Worm (Caenorhabditis elegans): ENCODE data around the gene F40G12.9.

DNA sequence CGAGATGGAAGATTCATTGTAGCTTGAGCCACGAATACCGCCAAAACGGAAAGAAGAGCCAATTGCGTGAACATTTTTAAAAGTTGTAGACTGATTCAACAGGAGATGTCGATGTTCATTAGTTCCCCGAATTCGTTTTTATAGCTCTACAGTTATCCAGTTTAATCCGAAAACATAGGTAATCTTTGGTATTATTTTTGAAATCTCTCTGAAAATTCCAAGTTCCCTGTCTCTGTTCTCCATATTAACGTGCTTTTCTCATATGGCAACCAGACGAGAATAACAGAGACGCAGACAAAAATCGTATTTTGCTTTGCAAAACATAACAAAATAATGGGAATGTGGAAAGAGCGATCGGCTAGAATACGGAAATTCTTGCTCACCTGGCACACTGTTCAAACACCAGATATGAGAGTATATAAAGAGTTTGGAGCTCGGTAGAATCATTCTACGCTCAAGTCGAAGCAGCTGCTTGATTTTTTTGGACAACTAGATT is 17.2 kb downstream of the F40G12.9 start, which contains the start of the genes spig-3 and F14D7.12:
- TF ChIP-seq nhr-20 (tag; optimal IDR thresholded peaks at IDR 0.05), result no peak
- TF ChIP-seq aha-1 (tag; optimal IDR thresholded peaks at IDR 0.05), result no peak
- no peak for TF ChIP-seq ama-1 (optimal IDR thresholded peaks at IDR 0.05)
- no peak for TF ChIP-seq egl-27 (tag; optimal IDR thresholded peaks at IDR 0.05)
- no peak for TF ChIP-seq nhr-237 (tag; optimal IDR thresholded peaks at IDR 0.05)
- TF ChIP-seq mdl-1 (tag; optimal IDR thresholded peaks at IDR 0.05), result no peak
- no peak for TF ChIP-seq C16A3.4 (tag; optimal IDR thresholded peaks at IDR 0.05)

All from whole organism, L1 larva.